Fruit fly (Drosophila melanogaster) whole organism, embryonic: ENCODE data around the gene CG4972.

Experiments
- Atf-2 ChIP-seq: fragments of 200-800 bp; sonication (Bioruptor generic); optimal IDR thresholded peaks from 2 replicates; lab custom pipeline; 2016; ENCODE audit warnings: missing biosample characterization, missing genetic modification characterization
- Awh ChIP-seq: fragments of 200-800 bp; sonication (Bioruptor generic); IDR thresholded peaks from 2 replicates; pipeline ENCODE4, ENCODE4 v1.3.6; 2022; ENCODE audit warnings: missing biosample characterization, missing genetic modification characterization
- Bdp1 ChIP-seq: fragments of 200-800 bp; sonication (Bioruptor generic); optimal IDR thresholded peaks from 3 replicates; lab custom pipeline; 2016; ENCODE audit warnings: missing biosample characterization, missing genetic modification characterization
- CG10267 ChIP-seq: fragments of 200-800 bp; sonication (Bioruptor generic); optimal IDR thresholded peaks from 2 replicates; lab custom pipeline; 2018; ENCODE audit warnings: missing biosample characterization, mild to moderate bottlenecking, missing genetic modification characterization, moderate library complexity
- CG10543 ChIP-seq: fragments of 200-800 bp; sonication (Bioruptor generic); optimal IDR thresholded peaks from 3 replicates; lab custom pipeline; 2017; ENCODE audit warnings: missing biosample characterization, mild to moderate bottlenecking, missing genetic modification characterization, moderate library complexity
- CG10654 ChIP-seq: fragments of 200-800 bp; sonication (Bioruptor generic); optimal IDR thresholded peaks from 2 replicates; lab custom pipeline; 2016; ENCODE audit warnings: missing biosample characterization, missing genetic modification characterization
- CG11696 ChIP-seq: fragments of 200-800 bp; sonication (Bioruptor generic); IDR thresholded peaks from 2 replicates; pipeline ENCODE4 v1.3.6; 2022; ENCODE audit warnings: missing biosample characterization, missing genetic modification characterization
- CG14860 ChIP-seq: fragments of 200-800 bp; sonication (Bioruptor generic); IDR thresholded peaks from 3 replicates; pipeline ENCODE4 v1.3.6; 2022; ENCODE audit warnings: missing biosample characterization, missing genetic modification characterization; ENCODE audit not compliant: partially characterized antibody
- CG15269 ChIP-seq: fragments of 200-800 bp; sonication (Bioruptor generic); optimal IDR thresholded peaks from 2 replicates; lab custom pipeline; 2018; ENCODE audit warnings: missing biosample characterization, mild to moderate bottlenecking, missing genetic modification characterization, moderate library complexity
- CG15514 ChIP-seq: fragments of 200-800 bp; sonication (Bioruptor generic); optimal IDR thresholded peaks from 3 replicates; lab custom pipeline; 2017; ENCODE audit warnings: missing biosample characterization, missing genetic modification characterization, mild to moderate bottlenecking, moderate library complexity, missing genetic modification reagents
- CG18619 ChIP-seq: fragments of 200-800 bp; sonication (Bioruptor generic); optimal IDR thresholded peaks from 3 replicates; lab custom pipeline; 2017; ENCODE audit warnings: missing biosample characterization, mild to moderate bottlenecking, missing genetic modification characterization
- CG2129 ChIP-seq: fragments of 200-800 bp; sonication (Bioruptor generic); IDR thresholded peaks from 2 replicates; pipeline ENCODE4 v1.3.6; 2022; ENCODE audit warnings: missing biosample characterization, missing genetic modification characterization; ENCODE audit not compliant: partially characterized antibody
- CG3065 ChIP-seq: fragments of 200-800 bp; sonication (Bioruptor generic); optimal IDR thresholded peaks from 2 replicates; lab custom pipeline; 2016; ENCODE audit warnings: missing biosample characterization, missing genetic modification characterization
- CG31365 ChIP-seq: fragments of 200-800 bp; sonication (Bioruptor generic); optimal IDR thresholded peaks from 2 replicates; lab custom pipeline; 2018; ENCODE audit warnings: missing biosample characterization, mild to moderate bottlenecking, missing genetic modification characterization
- CG31388 ChIP-seq: fragments of 200-800 bp; sonication (Bioruptor generic); optimal IDR thresholded peaks from 2 replicates; lab custom pipeline; 2016; ENCODE audit warnings: missing biosample characterization, missing genetic modification characterization
- CG3281 ChIP-seq: fragments of 200-800 bp; sonication (Bioruptor generic); optimal IDR thresholded peaks from 3 replicates; lab custom pipeline; 2017; ENCODE audit warnings: missing biosample characterization, mild to moderate bottlenecking, missing genetic modification characterization
- CG33557 ChIP-seq: fragments of 200-800 bp; sonication (Bioruptor generic); optimal IDR thresholded peaks from 2 replicates; lab custom pipeline; 2019; ENCODE audit warnings: missing biosample characterization, mild to moderate bottlenecking, missing genetic modification characterization, moderate library complexity
- CG5953 ChIP-seq: fragments of 200-800 bp; sonication (Bioruptor generic); IDR thresholded peaks from 2 replicates; pipeline ENCODE4 v1.3.6; 2022; ENCODE audit warnings: missing biosample characterization, missing genetic modification characterization
- CG6791 ChIP-seq: fragments of 200-800 bp; sonication (Bioruptor generic); IDR thresholded peaks from 3 replicates; pipeline ENCODE4 v1.3.6; 2022; ENCODE audit warnings: missing biosample characterization, missing genetic modification characterization; ENCODE audit not compliant: partially characterized antibody
- CG9215 ChIP-seq: fragments of 200-800 bp; sonication (Bioruptor generic); IDR thresholded peaks from 2 replicates; pipeline ENCODE4 v1.3.6; 2022; ENCODE audit warnings: missing biosample characterization, missing genetic modification characterization
- CHES-1-like ChIP-seq: fragments of 200-800 bp; sonication (Bioruptor generic); optimal IDR thresholded peaks from 2 replicates; lab custom pipeline; 2016; ENCODE audit warnings: missing biosample characterization, missing genetic modification characterization
- CkIIα-i1 ChIP-seq: fragments of 200-800 bp; sonication (Bioruptor generic); IDR thresholded peaks from 2 replicates; pipeline ENCODE4 v1.3.6; 2022; ENCODE audit warnings: missing biosample characterization, missing genetic modification characterization
- Deaf1 ChIP-seq: fragments of 200-800 bp; optimal IDR thresholded peaks from 3 replicates; lab custom pipeline; 2019; ENCODE audit warnings: missing biosample characterization, mild to moderate bottlenecking, missing genetic modification characterization, moderate library complexity
- Dfd ChIP-seq, 2 experiments: fragments of >200 bp; optimal IDR thresholded peaks; 2 replicates each; lab custom pipeline; 2017; ENCODE audit warnings: missing biosample characterization in 2 of 2, missing genetic modification characterization in 2 of 2
- Dip3 ChIP-seq: fragments of 200-800 bp; sonication (Bioruptor generic); optimal IDR thresholded peaks from 3 replicates; lab custom pipeline; 2016; ENCODE audit warnings: missing biosample characterization, missing genetic modification characterization
- Dp ChIP-seq: fragments of 200-800 bp; sonication (Bioruptor generic); optimal IDR thresholded peaks from 2 replicates; lab custom pipeline; 2018; ENCODE audit warnings: missing biosample characterization, mild to moderate bottlenecking, missing genetic modification characterization, moderate library complexity
- Drgx ChIP-seq: fragments of 200-800 bp; sonication (Bioruptor generic); IDR thresholded peaks from 2 replicates; pipeline ENCODE4 v1.3.6; 2022; ENCODE audit warnings: missing biosample characterization, missing genetic modification characterization
- Fer1 ChIP-seq: fragments of 200-800 bp; sonication (Bioruptor generic); optimal IDR thresholded peaks from 2 replicates; lab custom pipeline; 2017; ENCODE audit warnings: missing biosample characterization, mild to moderate bottlenecking, missing genetic modification characterization
- Hmr ChIP-seq: fragments of 200-800 bp; sonication (Bioruptor generic); optimal IDR thresholded peaks from 3 replicates; lab custom pipeline; 2017; ENCODE audit warnings: mild to moderate bottlenecking, missing biosample characterization, missing genetic modification reagents, missing genetic modification characterization
- Hmx ChIP-seq: fragments of 200-800 bp; sonication (Bioruptor generic); optimal IDR thresholded peaks from 2 replicates; lab custom pipeline; 2016; ENCODE audit warnings: missing biosample characterization, missing genetic modification characterization
- Kr ChIP-seq: fragments of 200-800 bp; sonication (Bioruptor generic); optimal IDR thresholded peaks from 2 replicates; lab custom pipeline; 2017; ENCODE audit warnings: missing biosample characterization, mild to moderate bottlenecking, missing genetic modification characterization
- NC2α ChIP-seq: fragments of 200-800 bp; sonication (Bioruptor generic); optimal IDR thresholded peaks from 2 replicates; lab custom pipeline; 2016; ENCODE audit warnings: missing biosample characterization, missing genetic modification characterization
- Pdp1 ChIP-seq, 2 experiments: fragments of 200-800 bp; sonication (Bioruptor generic); optimal IDR thresholded peaks; 3 replicates each; lab custom pipeline; 2016; ENCODE audit warnings: missing biosample characterization in 2 of 2, missing genetic modification characterization in 2 of 2, mild to moderate bottlenecking in 1 of 2, moderate library complexity in 1 of 2
- Sry-δ ChIP-seq: fragments of 200-800 bp; sonication (Bioruptor generic); optimal IDR thresholded peaks from 2 replicates; lab custom pipeline; 2016; ENCODE audit warnings: missing biosample characterization, missing genetic modification characterization
- bab2 ChIP-seq: fragments of 200-800 bp; sonication (Bioruptor generic); optimal IDR thresholded peaks from 2 replicates; lab custom pipeline; 2016; ENCODE audit warnings: missing biosample characterization, missing genetic modification characterization
- cas ChIP-seq: fragments of 200-800 bp; sonication (Bioruptor generic); IDR thresholded peaks from 2 replicates; pipeline ENCODE4 v1.3.6; 2022; ENCODE audit warnings: missing biosample characterization, missing genetic modification characterization
- ci ChIP-seq: fragments of 200-800 bp; sonication (Bioruptor generic); IDR thresholded peaks from 3 replicates; pipeline ENCODE4 v1.3.6; 2022; ENCODE audit warnings: missing biosample characterization, missing genetic modification characterization
- da ChIP-seq: fragments of 200-800 bp; sonication (Bioruptor generic); optimal IDR thresholded peaks from 2 replicates; lab custom pipeline; 2016; ENCODE audit warnings: missing biosample characterization, missing genetic modification characterization
- dmrt99B ChIP-seq: fragments of 200-800 bp; sonication (Bioruptor generic); optimal IDR thresholded peaks from 2 replicates; lab custom pipeline; 2018; ENCODE audit warnings: missing biosample characterization, mild to moderate bottlenecking, missing genetic modification characterization, moderate library complexity
- fru ChIP-seq: fragments of >200 bp; optimal IDR thresholded peaks from 2 replicates; lab custom pipeline; 2017
- gro ChIP-seq: fragments of 200-800 bp; sonication (Bioruptor generic); optimal IDR thresholded peaks from 2 replicates; lab custom pipeline; 2016; ENCODE audit warnings: missing biosample characterization, missing genetic modification characterization
- gt ChIP-seq: fragments of 200-800 bp; sonication (Bioruptor generic); IDR thresholded peaks from 2 replicates; pipeline ENCODE4 v1.3.6; 2022; ENCODE audit warnings: missing biosample characterization, missing genetic modification characterization
- insv ChIP-seq, 2 experiments: fragments of 200-800 bp; sonication (Bioruptor generic); optimal IDR thresholded peaks; 3 replicates each; lab custom pipeline; 2016 to 2018; ENCODE audit warnings: missing biosample characterization in 2 of 2, missing genetic modification characterization in 2 of 2
- nerfin-1 ChIP-seq: fragments of 200-800 bp; sonication (Bioruptor generic); optimal IDR thresholded peaks from 3 replicates; lab custom pipeline; 2019; ENCODE audit warnings: missing biosample characterization, mild to moderate bottlenecking, missing genetic modification characterization, moderate library complexity
- onecut ChIP-seq: fragments of 200-800 bp; sonication (Bioruptor generic); IDR thresholded peaks from 2 replicates; pipeline ENCODE4 v1.3.6; 2022; ENCODE audit warnings: missing biosample characterization, missing genetic modification characterization
- pfk ChIP-seq: fragments of 200-800 bp; sonication (Bioruptor generic); optimal IDR thresholded peaks from 2 replicates; lab custom pipeline; 2018; ENCODE audit warnings: missing biosample characterization, mild to moderate bottlenecking, missing genetic modification characterization, moderate library complexity
- sqz ChIP-seq: fragments of 200-800 bp; sonication (Bioruptor generic); optimal IDR thresholded peaks from 3 replicates; lab custom pipeline; 2018; ENCODE audit warnings: missing biosample characterization, mild to moderate bottlenecking, missing genetic modification characterization
- tap ChIP-seq: fragments of 200-800 bp; optimal IDR thresholded peaks from 3 replicates; lab custom pipeline; 2019; ENCODE audit warnings: missing biosample characterization, mild to moderate bottlenecking, missing genetic modification characterization, moderate library complexity
- tin ChIP-seq: fragments of 200-800 bp; sonication (Bioruptor generic); optimal IDR thresholded peaks from 3 replicates; lab custom pipeline; 2016; ENCODE audit warnings: missing biosample characterization, missing genetic modification characterization
- ttk ChIP-seq: fragments of 200-800 bp; sonication (Bioruptor generic); IDR thresholded peaks from 2 replicates; pipeline ENCODE4 v2.1.2; 2022; ENCODE audit warnings: missing biosample characterization, missing genetic modification characterization
- zf30C ChIP-seq: fragments of 200-800 bp; sonication (Bioruptor generic); optimal IDR thresholded peaks from 3 replicates; lab custom pipeline; 2018; ENCODE audit warnings: missing biosample characterization, mild to moderate bottlenecking, missing genetic modification characterization

Gene CG4972

DNA sequence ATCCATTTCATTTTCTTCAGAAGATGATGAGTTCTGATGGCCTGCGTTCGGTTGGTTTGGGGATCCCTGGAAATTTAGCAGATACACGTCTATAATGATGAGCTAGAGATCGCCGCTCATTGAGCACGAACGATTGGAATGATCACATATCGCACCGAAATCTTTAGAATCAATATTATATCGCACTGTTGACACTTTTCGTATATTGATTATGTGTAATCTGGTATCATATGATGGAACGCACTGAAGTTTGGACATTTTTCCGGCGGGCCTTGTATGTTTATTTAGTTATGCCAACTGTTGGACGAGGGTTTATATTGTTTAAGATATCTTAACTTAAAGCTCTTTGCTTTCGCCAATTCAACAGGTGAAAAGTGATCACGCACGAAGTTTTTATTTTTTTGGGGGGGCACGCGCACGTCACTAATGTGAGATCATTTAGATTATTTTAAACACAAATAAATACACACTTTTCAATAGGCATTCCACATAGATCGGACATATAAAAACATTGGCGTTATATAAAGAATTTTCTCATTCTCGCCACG is 6.5 kb downstream of the CG4972 start (continued):
- no peak for TF ChIP-seq Kr (GFP tag; lab: Kevin White, UChicago)
- TF ChIP-seq CG10267 (tag; lab: Kevin White, UChicago) = no peak
- TF ChIP-seq CG5953 (GFP tag; lab: Robert Waterston, UW) = 0 out of 2 replicates have a peak, but pooled peaks have one; percentile 10
- TF ChIP-seq CG14860 (GFP tag; lab: Robert Waterston, UW) = peak; percentile 55; the same call in 2 of the 3 replicates
- no peak for TF ChIP-seq da (GFP tag; lab: Kevin White, UChicago)
- TF ChIP-seq Dip3 (GFP tag; lab: Kevin White, UChicago) = no peak
- TF ChIP-seq CHES-1-like (GFP tag; lab: Kevin White, UChicago) = no peak
- TF ChIP-seq zf30C (GFP tag; lab: Kevin White, UChicago) = no peak
- TF ChIP-seq Sry-δ (GFP tag; lab: Kevin White, UChicago) = peak; percentile 76
- TF ChIP-seq Dfd (GFP tag; optimal IDR thresholded peaks at IDR 0.05; lab: Kevin White, UChicago) = no peak
- no peak for TF ChIP-seq gro (GFP tag; lab: Kevin White, UChicago)
- TF ChIP-seq Bdp1 (GFP tag; lab: Kevin White, UChicago) = no peak
- TF ChIP-seq dmrt99B = no peak
- TF ChIP-seq gt = no peak
- no peak for TF ChIP-seq Hmx (GFP tag; lab: Kevin White, UChicago)
- no peak for TF ChIP-seq CG31388
- peak; percentile 6 for TF ChIP-seq CG15514 (GFP tag; lab: Kevin White, UChicago)
- TF ChIP-seq CG10543 = no peak
- peak; percentile 51 for TF ChIP-seq sqz (GFP tag; lab: Kevin White, UChicago)
- TF ChIP-seq pfk (GFP tag; lab: Kevin White, UChicago) = no peak
- TF ChIP-seq Atf-2 (GFP tag; lab: Kevin White, UChicago) = no peak
- TF ChIP-seq ci = no peak
- TF ChIP-seq CG18619 (GFP tag; lab: Kevin White, UChicago) = no peak
- no peak for TF ChIP-seq Fer1 (GFP tag; lab: Kevin White, UChicago)
- peak; percentile 49 for TF ChIP-seq CG3281 (GFP tag; lab: Kevin White, UChicago)
- no peak for TF ChIP-seq CG15269 (tag; lab: Kevin White, UChicago)
- peak; percentile 14 for TF ChIP-seq tin (GFP tag; lab: Kevin White, UChicago)
- no peak for TF ChIP-seq CG33557 (GFP tag; lab: Kevin White, UChicago)
- peak; percentile 10 for TF ChIP-seq nerfin-1
- TF ChIP-seq CG9215 = no peak
- no peak for TF ChIP-seq CG10654 (GFP tag; lab: Kevin White, UChicago)
- no peak for TF ChIP-seq Dp (GFP tag; lab: Kevin White, UChicago)
- TF ChIP-seq cas (GFP tag; lab: Robert Waterston, UW) = no peak
- no peak for TF ChIP-seq fru
- no peak for TF ChIP-seq bab2 (GFP tag; lab: Kevin White, UChicago)
- TF ChIP-seq tap (tag; lab: Kevin White, UChicago) = no peak
- TF ChIP-seq CG6791 = no peak
- no peak for TF ChIP-seq Deaf1 (tag; lab: Kevin White, UChicago)
- TF ChIP-seq Hmr = no peak
- no peak for TF ChIP-seq onecut
- no peak for TF ChIP-seq insv (GFP tag; optimal IDR thresholded peaks at IDR 0.05; lab: Kevin White, UChicago)
- no peak for TF ChIP-seq CkIIα-i1
- TF ChIP-seq CG11696 = no peak
- TF ChIP-seq CG31365 (tag; lab: Kevin White, UChicago) = no peak
- TF ChIP-seq ttk = no peak
- TF ChIP-seq Drgx (GFP tag; lab: Robert Waterston, UW) = no peak
- no peak for TF ChIP-seq Awh (GFP tag; lab: Robert Waterston, UW)
- TF ChIP-seq Pdp1 (GFP tag; optimal IDR thresholded peaks at IDR 0.05; lab: Kevin White, UChicago) = peak in 1 of 2 experiments; percentile 69
- TF ChIP-seq CG2129 = no peak
- TF ChIP-seq NC2α = no peak
- no peak for TF ChIP-seq CG3065 (GFP tag; lab: Kevin White, UChicago)
